Fruit fly (Drosophila melanogaster) whole organism, embryonic: Measurements from ENCODE around the gene mxt.

Source experiments
- ATbp ChIP-seq: fragments of 200-800 bp; sonication (Bioruptor generic); optimal IDR thresholded peaks from 2 replicates; lab custom pipeline; 2017; ENCODE audit warnings: missing biosample characterization, mild to moderate bottlenecking, missing genetic modification characterization, missing genetic modification reagents
- Adf1 ChIP-seq: fragments of 200-800 bp; sonication (Bioruptor generic); IDR thresholded peaks from 2 replicates; pipeline ENCODE4 v1.3.6; 2022; ENCODE audit warnings: missing biosample characterization, missing genetic modification characterization
- CG10274 ChIP-seq: fragments of 200-800 bp; sonication (Bioruptor generic); optimal IDR thresholded peaks from 3 replicates; lab custom pipeline; 2017; ENCODE audit warnings: missing biosample characterization, mild to moderate bottlenecking, missing genetic modification characterization
- CG12744 ChIP-seq: fragments of 200-800 bp; sonication (Bioruptor generic); optimal IDR thresholded peaks from 2 replicates; lab custom pipeline; 2016; ENCODE audit warnings: missing biosample characterization, missing genetic modification characterization
- CG15514 ChIP-seq: fragments of 200-800 bp; sonication (Bioruptor generic); optimal IDR thresholded peaks from 3 replicates; lab custom pipeline; 2017; ENCODE audit warnings: missing biosample characterization, missing genetic modification characterization, mild to moderate bottlenecking, moderate library complexity, missing genetic modification reagents
- CG16813 ChIP-seq: fragments of 200-800 bp; sonication (Bioruptor generic); IDR thresholded peaks from 3 replicates; pipeline ENCODE4 v1.3.6; 2022; ENCODE audit warnings: missing biosample characterization, missing genetic modification characterization; ENCODE audit not compliant: partially characterized antibody
- CG16863 ChIP-seq: fragments of 200-800 bp; sonication (Bioruptor generic); optimal IDR thresholded peaks from 3 replicates; lab custom pipeline; 2016; ENCODE audit warnings: missing biosample characterization, missing genetic modification characterization
- CG17912 ChIP-seq: fragments of 200-800 bp; sonication (Bioruptor generic); optimal IDR thresholded peaks from 2 replicates; lab custom pipeline; 2018; ENCODE audit warnings: missing biosample characterization, mild to moderate bottlenecking, missing genetic modification characterization
- CG18619 ChIP-seq: fragments of 200-800 bp; sonication (Bioruptor generic); optimal IDR thresholded peaks from 3 replicates; lab custom pipeline; 2017; ENCODE audit warnings: missing biosample characterization, mild to moderate bottlenecking, missing genetic modification characterization
- CG2120 ChIP-seq: fragments of 200-800 bp; sonication (Bioruptor generic); optimal IDR thresholded peaks from 3 replicates; lab custom pipeline; 2016; ENCODE audit warnings: missing biosample characterization, missing genetic modification characterization
- CG30020 ChIP-seq: fragments of 200-800 bp; optimal IDR thresholded peaks from 2 replicates; lab custom pipeline; 2019; ENCODE audit warnings: missing biosample characterization, mild to moderate bottlenecking, missing genetic modification characterization, moderate library complexity
- CG4328 ChIP-seq: fragments of 200-800 bp; sonication (Bioruptor generic); optimal IDR thresholded peaks from 3 replicates; lab custom pipeline; 2017; ENCODE audit warnings: missing biosample characterization, missing genetic modification reagents, missing genetic modification characterization
- CG5180 ChIP-seq: fragments of 200-800 bp; sonication (Bioruptor generic); optimal IDR thresholded peaks from 3 replicates; lab custom pipeline; 2017; ENCODE audit warnings: missing biosample characterization, missing genetic modification characterization, mild to moderate bottlenecking, moderate library complexity, missing genetic modification reagents
- CG6791 ChIP-seq: fragments of 200-800 bp; sonication (Bioruptor generic); IDR thresholded peaks from 3 replicates; pipeline ENCODE4 v1.3.6; 2022; ENCODE audit warnings: missing biosample characterization, missing genetic modification characterization; ENCODE audit not compliant: partially characterized antibody
- CG7271 ChIP-seq: fragments of 200-800 bp; sonication (Bioruptor generic); optimal IDR thresholded peaks from 2 replicates; lab custom pipeline; 2018; ENCODE audit warnings: missing biosample characterization, mild to moderate bottlenecking, missing genetic modification characterization, moderate library complexity
- CG7556 ChIP-seq: fragments of 200-800 bp; sonication (Bioruptor generic); optimal IDR thresholded peaks from 2 replicates; lab custom pipeline; 2017; ENCODE audit warnings: missing biosample characterization, mild to moderate bottlenecking, missing genetic modification characterization
- D19B ChIP-seq: fragments of 200-800 bp; sonication (Bioruptor generic); optimal IDR thresholded peaks from 2 replicates; lab custom pipeline; 2017; ENCODE audit warnings: missing biosample characterization, mild to moderate bottlenecking, missing genetic modification characterization
- Doc3 ChIP-seq: fragments of 200-800 bp; sonication (Bioruptor generic); IDR thresholded peaks from 3 replicates; pipeline ENCODE4 v1.3.6; 2022; ENCODE audit warnings: missing biosample characterization, missing genetic modification characterization; ENCODE audit not compliant: partially characterized antibody
- E2f1 ChIP-seq: fragments of 200-800 bp; sonication (Bioruptor generic); IDR thresholded peaks from 2 replicates; pipeline ENCODE4 v1.3.6; 2022; ENCODE audit warnings: missing biosample characterization, missing genetic modification characterization
- Fer2 ChIP-seq: fragments of 200-800 bp; sonication (Bioruptor generic); optimal IDR thresholded peaks from 2 replicates; lab custom pipeline; 2018; ENCODE audit warnings: missing biosample characterization, mild to moderate bottlenecking, missing genetic modification characterization, moderate library complexity
- HmgD ChIP-seq: fragments of 200-800 bp; sonication (Bioruptor generic); optimal IDR thresholded peaks from 3 replicates; lab custom pipeline; 2016; ENCODE audit warnings: missing biosample characterization, missing genetic modification characterization
- MESR4 ChIP-seq: fragments of 200-800 bp; sonication (Bioruptor generic); optimal IDR thresholded peaks from 2 replicates; lab custom pipeline; 2018; ENCODE audit warnings: missing biosample characterization, mild to moderate bottlenecking, missing genetic modification characterization, moderate library complexity
- Mes4 ChIP-seq: fragments of 200-800 bp; sonication (Bioruptor generic); optimal IDR thresholded peaks from 2 replicates; lab custom pipeline; 2016; ENCODE audit warnings: missing biosample characterization, missing genetic modification characterization
- NK7.1 ChIP-seq: fragments of 200-800 bp; sonication (Bioruptor generic); optimal IDR thresholded peaks from 3 replicates; lab custom pipeline; 2016; ENCODE audit warnings: missing biosample characterization, missing genetic modification characterization
- Nf-YA ChIP-seq: fragments of 200-800 bp; sonication (Bioruptor generic); IDR thresholded peaks from 2 replicates; pipeline ENCODE4 v1.3.6; 2022; ENCODE audit warnings: missing biosample characterization, missing genetic modification characterization
- Opbp ChIP-seq: fragments of 200-800 bp; sonication (Bioruptor generic); IDR thresholded peaks from 3 replicates; pipeline ENCODE4 v1.3.6; 2022; ENCODE audit warnings: missing biosample characterization, missing genetic modification characterization; ENCODE audit not compliant: partially characterized antibody
- Scr ChIP-seq: fragments of 200-800 bp; sonication (Bioruptor generic); IDR thresholded peaks from 2 replicates; pipeline ENCODE4 v1.3.6; 2022; ENCODE audit warnings: missing biosample characterization, missing genetic modification characterization; ENCODE audit not compliant: partially characterized antibody
- Sry-β ChIP-seq: fragments of 200-800 bp; sonication (Bioruptor generic); optimal IDR thresholded peaks from 2 replicates; lab custom pipeline; 2018; ENCODE audit warnings: missing biosample characterization, mild to moderate bottlenecking, missing genetic modification characterization, moderate library complexity
- cato ChIP-seq: fragments of 200-800 bp; sonication (Bioruptor generic); optimal IDR thresholded peaks from 2 replicates; lab custom pipeline; 2016; ENCODE audit warnings: missing biosample characterization, missing genetic modification characterization, borderline replicate concordance
- dati ChIP-seq: fragments of 200-800 bp; sonication (Bioruptor generic); IDR thresholded peaks from 2 replicates; pipeline ENCODE4 v1.3.6; 2022; ENCODE audit warnings: missing biosample characterization, missing genetic modification characterization
- en ChIP-seq: fragments of 200-800 bp; sonication (Bioruptor generic); optimal IDR thresholded peaks from 2 replicates; lab custom pipeline; 2016; ENCODE audit warnings: missing biosample characterization, missing genetic modification characterization
- fd102C ChIP-seq: fragments of 200-800 bp; sonication (Bioruptor generic); optimal IDR thresholded peaks from 2 replicates; lab custom pipeline; 2018; ENCODE audit warnings: missing biosample characterization, mild to moderate bottlenecking, missing genetic modification characterization, moderate library complexity
- fd3F ChIP-seq: fragments of 200-800 bp; sonication (Bioruptor generic); optimal IDR thresholded peaks from 2 replicates; lab custom pipeline; 2018; ENCODE audit warnings: missing biosample characterization, mild to moderate bottlenecking, missing genetic modification characterization, moderate library complexity
- gro ChIP-seq: fragments of 200-800 bp; sonication (Bioruptor generic); optimal IDR thresholded peaks from 2 replicates; lab custom pipeline; 2016; ENCODE audit warnings: missing biosample characterization, missing genetic modification characterization
- ham ChIP-seq: fragments of 200-800 bp; sonication (Bioruptor generic); IDR thresholded peaks from 2 replicates; pipeline ENCODE4 v1.3.6; 2022; ENCODE audit warnings: missing biosample characterization, missing genetic modification characterization
- ind ChIP-seq: fragments of 200-800 bp; sonication (Bioruptor generic); optimal IDR thresholded peaks from 3 replicates; lab custom pipeline; 2016; ENCODE audit warnings: missing biosample characterization, missing genetic modification characterization
- klu ChIP-seq: fragments of 200-800 bp; sonication (Bioruptor generic); IDR thresholded peaks from 2 replicates; pipeline ENCODE4 v1.3.6; 2022; ENCODE audit warnings: missing biosample characterization, missing genetic modification characterization
- lbe ChIP-seq: fragments of 200-800 bp; sonication (Bioruptor generic); optimal IDR thresholded peaks from 2 replicates; lab custom pipeline; 2016; ENCODE audit warnings: missing biosample characterization, mild to moderate bottlenecking, missing genetic modification characterization
- luna ChIP-seq: fragments of 200-800 bp; sonication (Bioruptor generic); optimal IDR thresholded peaks from 2 replicates; lab custom pipeline; 2016; ENCODE audit warnings: missing biosample characterization, missing genetic modification characterization
- nerfin-2 ChIP-seq: fragments of 200-800 bp; sonication (Bioruptor generic); IDR thresholded peaks from 2 replicates; pipeline ENCODE4 v1.3.6; 2022; ENCODE audit warnings: missing biosample characterization, missing genetic modification characterization; ENCODE audit not compliant: partially characterized antibody
- org-1 ChIP-seq: fragments of 200-800 bp; sonication (Bioruptor generic); optimal IDR thresholded peaks from 2 replicates; lab custom pipeline; 2017; ENCODE audit warnings: missing biosample characterization, missing genetic modification characterization
- pnt ChIP-seq: fragments of 200-800 bp; sonication (Bioruptor generic); optimal IDR thresholded peaks from 3 replicates; lab custom pipeline; 2016; ENCODE audit warnings: missing biosample characterization, missing genetic modification characterization
- pros ChIP-seq: fragments of 200-800 bp; sonication (Bioruptor generic); optimal IDR thresholded peaks from 3 replicates; lab custom pipeline; 2019; ENCODE audit warnings: missing biosample characterization, mild to moderate bottlenecking, missing genetic modification characterization, moderate library complexity
- stc ChIP-seq: fragments of 200-800 bp; sonication (Bioruptor generic); IDR thresholded peaks from 2 replicates; pipeline ENCODE4 v1.3.6; 2022; ENCODE audit warnings: missing biosample characterization, missing genetic modification characterization
- sug ChIP-seq: fragments of 200-800 bp; optimal IDR thresholded peaks from 2 replicates; lab custom pipeline; 2019; ENCODE audit warnings: missing biosample characterization, mild to moderate bottlenecking, missing genetic modification characterization, moderate library complexity
- tap ChIP-seq: fragments of 200-800 bp; optimal IDR thresholded peaks from 3 replicates; lab custom pipeline; 2019; ENCODE audit warnings: missing biosample characterization, mild to moderate bottlenecking, missing genetic modification characterization, moderate library complexity
- tio ChIP-seq: fragments of 200-800 bp; sonication (Bioruptor generic); optimal IDR thresholded peaks from 2 replicates; lab custom pipeline; 2017; ENCODE audit warnings: missing biosample characterization, missing genetic modification characterization, inconsistent platforms
- tll ChIP-seq, 2 experiments: fragments of 200-800 bp in 1 of 2; fragments of >200 bp in 1 of 2; sonication (Bioruptor generic) in 1 of 2; optimal IDR thresholded peaks; 2 replicates each; lab custom pipeline; 2017 to 2019; ENCODE audit warnings: missing biosample characterization in 2 of 2, missing genetic modification characterization in 2 of 2, mild to moderate bottlenecking in 1 of 2, moderate library complexity in 1 of 2
- trh ChIP-seq: fragments of 200-800 bp; sonication (Bioruptor generic); optimal IDR thresholded peaks from 2 replicates; lab custom pipeline; 2016; ENCODE audit warnings: missing biosample characterization, missing genetic modification characterization
- wdn ChIP-seq: fragments of 200-800 bp; sonication (Bioruptor generic); IDR thresholded peaks from 2 replicates; pipeline ENCODE4 v1.3.6; 2022; ENCODE audit warnings: missing biosample characterization, missing genetic modification characterization
- zf30C ChIP-seq: fragments of 200-800 bp; sonication (Bioruptor generic); optimal IDR thresholded peaks from 3 replicates; lab custom pipeline; 2018; ENCODE audit warnings: missing biosample characterization, mild to moderate bottlenecking, missing genetic modification characterization

The mxt gene

DNA sequence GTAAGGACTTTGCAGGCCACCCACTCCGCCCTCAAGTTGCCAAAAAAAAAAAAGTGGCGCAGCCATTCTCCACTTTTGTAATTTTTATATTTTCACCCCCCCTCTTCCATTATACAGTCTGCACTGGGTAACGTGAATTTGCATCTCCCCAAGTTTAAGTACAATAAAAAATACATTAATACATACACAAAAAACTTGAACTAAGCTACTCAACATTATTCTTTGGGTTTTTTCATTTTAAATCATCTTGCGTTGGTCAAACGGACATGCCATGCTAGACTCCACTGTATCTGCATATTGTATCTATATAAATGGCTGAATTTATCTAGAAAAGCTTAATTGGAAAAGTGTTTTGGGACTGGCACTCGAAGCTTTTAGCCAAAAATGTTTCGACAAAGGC lies 14.4 kb upstream of the mxt start (continued):
- no peak for TF ChIP-seq klu (GFP tag; lab: Robert Waterston, UW)
- peak; percentile 36 for TF ChIP-seq CG15514 (GFP tag; lab: Kevin White, UChicago)
- no peak for TF ChIP-seq ham (GFP tag; lab: Robert Waterston, UW)
- TF ChIP-seq Fer2 (tag; lab: Kevin White, UChicago): peak; percentile 18
- no peak for TF ChIP-seq org-1
- peak; percentile 50; the same call in 1 of the 2 replicates for TF ChIP-seq E2f1 (GFP tag; lab: Robert Waterston, UW)
- no peak for TF ChIP-seq CG4328
- no peak for TF ChIP-seq wdn (GFP tag; lab: Robert Waterston, UW)
- TF ChIP-seq fd3F (GFP tag; lab: Kevin White, UChicago): no peak
- no peak for TF ChIP-seq fd102C (GFP tag; lab: Kevin White, UChicago)
- TF ChIP-seq ind: peak; percentile 54
- TF ChIP-seq CG16813 (GFP tag; lab: Robert Waterston, UW): no peak
- no peak for TF ChIP-seq tio (GFP tag; lab: Kevin White, UChicago)
- no peak for TF ChIP-seq pnt (GFP tag; lab: Kevin White, UChicago)
- TF ChIP-seq sug: no peak
- no peak for TF ChIP-seq pros (GFP tag; lab: Kevin White, UChicago)
- TF ChIP-seq CG7556 (GFP tag; lab: Kevin White, UChicago): no peak
- no peak for TF ChIP-seq CG7271 (tag; lab: Kevin White, UChicago)
- TF ChIP-seq Nf-YA: no peak
- TF ChIP-seq Sry-β (GFP tag; lab: Kevin White, UChicago): no peak
- no peak for TF ChIP-seq MESR4 (GFP tag; lab: Kevin White, UChicago)
- no peak for TF ChIP-seq trh
- no peak for TF ChIP-seq D19B (GFP tag; lab: Kevin White, UChicago)
- TF ChIP-seq HmgD (GFP tag; lab: Kevin White, UChicago): no peak
- no peak for TF ChIP-seq CG6791 (GFP tag; lab: Robert Waterston, UW)
- no peak for TF ChIP-seq CG18619 (GFP tag; lab: Kevin White, UChicago)
- no peak for TF ChIP-seq nerfin-2
- no peak for TF ChIP-seq Scr
- no peak for TF ChIP-seq lbe (GFP tag; lab: Kevin White, UChicago)
- no peak for TF ChIP-seq cato (GFP tag; lab: Kevin White, UChicago)
- no peak for TF ChIP-seq Adf1
- TF ChIP-seq en (GFP tag; lab: Kevin White, UChicago): no peak
- no peak for TF ChIP-seq Mes4 (GFP tag; lab: Kevin White, UChicago)
- TF ChIP-seq CG10274 (GFP tag; lab: Kevin White, UChicago): no peak
- no peak for TF ChIP-seq dati (GFP tag; lab: Robert Waterston, UW)
- no peak for TF ChIP-seq CG30020 (tag; lab: Kevin White, UChicago)
- TF ChIP-seq Doc3 (GFP tag; lab: Robert Waterston, UW): no peak
- TF ChIP-seq NK7.1 (GFP tag; lab: Kevin White, UChicago): no peak
- no peak for TF ChIP-seq tll (GFP tag; optimal IDR thresholded peaks at IDR 0.05; lab: Kevin White, UChicago)
- TF ChIP-seq CG16863 (GFP tag; lab: Kevin White, UChicago): no peak
- TF ChIP-seq stc: 0 out of 2 replicates have a peak, but pooled peaks have one; percentile 27
- TF ChIP-seq CG2120: peak; percentile 37
- no peak for TF ChIP-seq luna (GFP tag; lab: Kevin White, UChicago)
- TF ChIP-seq ATbp (GFP tag; lab: Kevin White, UChicago): no peak
- TF ChIP-seq CG5180 (GFP tag; lab: Kevin White, UChicago): no peak
- peak; percentile 30 for TF ChIP-seq tap (tag; lab: Kevin White, UChicago)
- no peak for TF ChIP-seq Opbp (GFP tag; lab: Robert Waterston, UW)
- TF ChIP-seq zf30C (GFP tag; lab: Kevin White, UChicago): no peak
- no peak for TF ChIP-seq gro (GFP tag; lab: Kevin White, UChicago)
- TF ChIP-seq CG12744 (GFP tag; lab: Kevin White, UChicago): no peak
- TF ChIP-seq CG17912: no peak
